Worm (Caenorhabditis elegans) whole organism, mixed stage, embryonic: Measurements from ENCODE around the gene sdz-26.

Source experiments
- blmp-1 ChIP-seq: fragments of 150-350 bp; optimal IDR thresholded peaks from 2 replicates; lab custom pipeline; 2014; ENCODE audit warnings: missing biosample characterization, missing genetic modification characterization
- ceh-83 ChIP-seq: fragments of 200-800 bp; sonication (Bioruptor generic); optimal IDR thresholded peaks from 2 replicates; lab custom pipeline; 2018; ENCODE audit warnings: mild to moderate bottlenecking, missing genetic modification characterization, missing compliant biosample characterization
- elt-1 ChIP-seq: sonication (generic microtip); optimal IDR thresholded peaks from 2 replicates; lab custom pipeline; 2017; ENCODE audit warnings: missing genetic modification characterization, mild to moderate bottlenecking, missing compliant biosample characterization, antibody characterized with exemption, moderate library complexity, borderline replicate concordance; ENCODE audit not compliant: insufficient read depth
- elt-3 ChIP-seq: fragments of 150-350 bp; optimal IDR thresholded peaks from 2 replicates; lab custom pipeline; 2014; ENCODE audit warnings: missing biosample characterization, missing genetic modification characterization
- ham-2 ChIP-seq: fragments of 200-800 bp; sonication (Bioruptor generic); optimal IDR thresholded peaks from 2 replicates; lab custom pipeline; 2018; ENCODE audit warnings: mild to moderate bottlenecking, missing genetic modification characterization, missing compliant biosample characterization
- lin-13 ChIP-seq: fragments of 150-350 bp; optimal IDR thresholded peaks from 2 replicates; lab custom pipeline; 2014; ENCODE audit warnings: missing biosample characterization, missing genetic modification characterization
- lin-32 ChIP-seq: fragments of 200-800 bp; sonication (Bioruptor generic); optimal IDR thresholded peaks from 2 replicates; lab custom pipeline; 2018; ENCODE audit warnings: mild to moderate bottlenecking, missing genetic modification characterization, missing compliant biosample characterization
- lsy-2 ChIP-seq: fragments of 150-350 bp; optimal IDR thresholded peaks from 2 replicates; lab custom pipeline; 2014; ENCODE audit warnings: missing biosample characterization, missing genetic modification characterization
- mep-1 ChIP-seq: fragments of 150-350 bp; optimal IDR thresholded peaks from 2 replicates; lab custom pipeline; 2017; ENCODE audit warnings: missing biosample characterization, missing genetic modification reagents, missing genetic modification characterization, inconsistent platforms
- nhr-237 ChIP-seq: fragments of 150-350 bp; optimal IDR thresholded peaks from 2 replicates; lab custom pipeline; 2014; ENCODE audit warnings: missing biosample characterization, missing genetic modification characterization
- pha-4 ChIP-seq: fragments of 150-350 bp; optimal IDR thresholded peaks from 2 replicates; lab custom pipeline; 2018; ENCODE audit warnings: missing biosample characterization, missing genetic modification reagents, missing genetic modification characterization
- snpc-4 ChIP-seq: fragments of 150-350 bp; optimal IDR thresholded peaks from 2 replicates; lab custom pipeline; 2014; ENCODE audit warnings: missing biosample characterization, missing genetic modification characterization

- TF ChIP-seq snpc-4 (tag; lab: Kevin White, UChicago) (no peak), blmp-1 (no peak), pha-4 (peak; percentile 32), nhr-237 (tag; lab: Kevin White, UChicago) (peak; percentile 22), elt-3 (tag; lab: Kevin White, UChicago) (no peak), ham-2 (no peak), lsy-2 (tag; lab: Kevin White, UChicago) (peak; percentile 62), lin-32 (GFP tag; lab: Kevin White, UChicago) (no peak), lin-13 (tag; lab: Kevin White, UChicago) (peak; percentile 49), ceh-83 (GFP tag; lab: Kevin White, UChicago) (no peak), elt-1 (tag; lab: Kevin White, UChicago) (no peak), mep-1 (tag; lab: Kevin White, UChicago) (peak; percentile 79)
Measured at ce11 chrII:14390036-14390763, 8.7 kb downstream of the sdz-26 start, which contains the start of the genes kbp-3 and nurf-1.
